Worm (Caenorhabditis elegans) whole organism, L1 larva: ENCODE data around the gene M04G7.2.

Experiments
- F16B12.6 ChIP-seq: fragments of 150-350 bp; optimal IDR thresholded peaks from 2 replicates; lab custom pipeline; 2014; ENCODE audit warnings: missing biosample characterization, missing genetic modification characterization
- Y116A8C.19 ChIP-seq: sonication (generic microtip); optimal IDR thresholded peaks from 2 replicates; lab custom pipeline; 2016; ENCODE audit warnings: missing compliant biosample characterization, missing genetic modification characterization, borderline replicate concordance
- aha-1 ChIP-seq: fragments of 150-350 bp; optimal IDR thresholded peaks from 2 replicates; lab custom pipeline; 2014; ENCODE audit warnings: missing biosample characterization, missing genetic modification characterization
- blmp-1 ChIP-seq: fragments of 150-350 bp; optimal IDR thresholded peaks from 2 replicates; lab custom pipeline; 2014; ENCODE audit warnings: missing biosample characterization, missing genetic modification characterization
- ceh-63 ChIP-seq: fragments of 200-800 bp; sonication (Bioruptor generic); optimal IDR thresholded peaks from 2 replicates; lab custom pipeline; 2018; ENCODE audit warnings: mild to moderate bottlenecking, missing genetic modification characterization, missing compliant biosample characterization
- ceh-82 ChIP-seq, 3 experiments: fragments of 150-350 bp in 1 of 3; sonication (generic microtip) in 2 of 3; optimal IDR thresholded peaks; 2 replicates each; lab custom pipeline; 2014 to 2017; ENCODE audit warnings: missing biosample characterization in 3 of 3, missing genetic modification characterization in 3 of 3
- efl-1 ChIP-seq, 4 experiments: fragments of 150-350 bp; optimal IDR thresholded peaks in 3 of 4; peaks in 1 of 4; 1 replicate in 1 of 4; 2 replicates in 3 of 4; lab custom pipeline; 2014; ENCODE audit warnings: missing biosample characterization in 2 of 4, missing genetic modification characterization in 2 of 4, missing genetic modification reagents in 2 of 4
- egl-13 ChIP-seq: sonication (generic microtip); optimal IDR thresholded peaks from 2 replicates; lab custom pipeline; 2016; ENCODE audit warnings: missing genotype, missing genetic modification reagents, missing genetic modification characterization, missing compliant biosample characterization
- elt-3 ChIP-seq, 6 experiments: fragments of 150-350 bp in 1 of 6; sonication (generic microtip); optimal IDR thresholded peaks; 2 replicates each; lab custom pipeline; 2017 to 2018; ENCODE audit warnings: missing biosample characterization in 6 of 6, missing genetic modification characterization in 6 of 6, inconsistent platforms in 1 of 6
- fkh-10 ChIP-seq: sonication (generic microtip); optimal IDR thresholded peaks from 2 replicates; lab custom pipeline; 2017; ENCODE audit warnings: missing biosample characterization, missing genetic modification reagents, missing genetic modification characterization
- fkh-4 ChIP-seq: sonication (generic microtip); optimal IDR thresholded peaks from 2 replicates; lab custom pipeline; 2016; ENCODE audit warnings: missing compliant biosample characterization, missing genetic modification characterization, borderline replicate concordance
- grh-1 ChIP-seq: fragments of 200-800 bp; sonication (Bioruptor generic); IDR thresholded peaks from 2 replicates; pipeline ENCODE4 v1.3.6; 2022; ENCODE audit warnings: missing genetic modification reagents, missing genetic modification characterization, missing compliant biosample characterization
- isw-1 ChIP-seq: fragments of 200-800 bp; sonication (Bioruptor generic); IDR thresholded peaks from 2 replicates; pipeline ENCODE4 v1.3.6; 2022; ENCODE audit warnings: missing genetic modification characterization, missing compliant biosample characterization
- jun-1 ChIP-seq: fragments of 150-350 bp; optimal IDR thresholded peaks from 2 replicates; lab custom pipeline; 2014; ENCODE audit warnings: missing biosample characterization, missing genetic modification reagents, missing genetic modification characterization
- lin-39 ChIP-seq: fragments of 150-350 bp; optimal IDR thresholded peaks from 2 replicates; lab custom pipeline; 2014; ENCODE audit warnings: missing biosample characterization, missing genetic modification reagents, missing genetic modification characterization
- lsy-2 ChIP-seq, 2 experiments: fragments of 150-350 bp; optimal IDR thresholded peaks; 2 replicates each; lab custom pipeline; 2014; ENCODE audit warnings: missing biosample characterization in 2 of 2, missing genetic modification characterization in 2 of 2
- mab-9 ChIP-seq: fragments of 200-800 bp; sonication (Bioruptor generic); IDR thresholded peaks from 2 replicates; pipeline ENCODE4 v1.3.6; 2022; ENCODE audit warnings: missing genetic modification reagents, missing genetic modification characterization, missing compliant biosample characterization
- mdl-1 ChIP-seq, 2 experiments: fragments of 150-350 bp; optimal IDR thresholded peaks; 2 replicates each; lab custom pipeline; 2014 to 2017; ENCODE audit warnings: missing biosample characterization in 2 of 2, missing genetic modification characterization in 2 of 2, inconsistent platforms in 1 of 2
- mep-1 ChIP-seq: fragments of 150-350 bp; optimal IDR thresholded peaks from 2 replicates; lab custom pipeline; 2014; ENCODE audit warnings: missing biosample characterization, missing genetic modification characterization
- nhr-12 ChIP-seq: sonication (generic microtip); optimal IDR thresholded peaks from 2 replicates; lab custom pipeline; 2017; ENCODE audit warnings: missing biosample characterization, missing genetic modification characterization
- nhr-20 ChIP-seq: sonication (generic microtip); optimal IDR thresholded peaks from 2 replicates; lab custom pipeline; 2016; ENCODE audit warnings: mild to moderate bottlenecking, missing genetic modification characterization, missing compliant biosample characterization
- nhr-28 ChIP-seq: fragments of 150-350 bp; optimal IDR thresholded peaks from 2 replicates; lab custom pipeline; 2014; ENCODE audit warnings: missing biosample characterization, missing genetic modification characterization
- nhr-47 ChIP-seq: sonication (generic microtip); optimal IDR thresholded peaks from 2 replicates; lab custom pipeline; 2016; ENCODE audit warnings: mild to moderate bottlenecking, missing genetic modification characterization, moderate library complexity, missing compliant biosample characterization
- nhr-76 ChIP-seq: sonication (generic microtip); optimal IDR thresholded peaks from 2 replicates; lab custom pipeline; 2017; ENCODE audit warnings: missing biosample characterization, missing genetic modification characterization
- nhr-90 ChIP-seq: sonication (generic microtip); optimal IDR thresholded peaks from 2 replicates; lab custom pipeline; 2016; ENCODE audit warnings: mild to moderate bottlenecking, missing genetic modification characterization, missing compliant biosample characterization; ENCODE audit not compliant: poor library complexity
- skn-1 ChIP-seq: fragments of 150-350 bp; optimal IDR thresholded peaks from 2 replicates; lab custom pipeline; 2014; ENCODE audit warnings: missing biosample characterization, missing genetic modification characterization
- snpc-4 ChIP-seq: fragments of 150-350 bp; optimal IDR thresholded peaks from 2 replicates; lab custom pipeline; 2014; ENCODE audit warnings: missing biosample characterization, missing genetic modification characterization
- sptf-1 ChIP-seq: fragments of 150-350 bp; optimal IDR thresholded peaks from 2 replicates; lab custom pipeline; 2014; ENCODE audit warnings: missing biosample characterization, missing genetic modification characterization
- swsn-7 ChIP-seq: sonication (generic microtip); optimal IDR thresholded peaks from 2 replicates; lab custom pipeline; 2016; ENCODE audit warnings: missing genetic modification characterization, missing compliant biosample characterization
- tbx-2 ChIP-seq: sonication (generic microtip); optimal IDR thresholded peaks from 2 replicates; lab custom pipeline; 2016; ENCODE audit warnings: missing genetic modification characterization, missing compliant biosample characterization
- unc-130 ChIP-seq: fragments of 150-350 bp; optimal IDR thresholded peaks from 2 replicates; lab custom pipeline; 2017; ENCODE audit warnings: missing biosample characterization, missing genetic modification characterization, inconsistent platforms
- unc-86 ChIP-seq: sonication (generic microtip); optimal IDR thresholded peaks from 2 replicates; lab custom pipeline; 2016; ENCODE audit warnings: missing genetic modification characterization, missing compliant biosample characterization
- unc-98 ChIP-seq: fragments of 200-800 bp; sonication (Bioruptor generic); IDR thresholded peaks from 2 replicates; pipeline ENCODE4 v1.3.6; 2022; ENCODE audit warnings: missing genetic modification characterization, missing compliant biosample characterization
- vab-15 ChIP-seq: sonication (generic microtip); optimal IDR thresholded peaks from 2 replicates; lab custom pipeline; 2017; ENCODE audit warnings: missing genotype, mild to moderate bottlenecking, missing genetic modification characterization, missing compliant biosample characterization
- xbp-1 ChIP-seq: sonication (generic microtip); optimal IDR thresholded peaks from 2 replicates; lab custom pipeline; 2016; ENCODE audit warnings: missing genetic modification characterization, missing compliant biosample characterization

The M04G7.2 gene

ce11 chrIV:484768-485167 is 23.9 kb upstream of the M04G7.2 start:
- no peak for TF ChIP-seq fkh-4 (tag; lab: Kevin White, UChicago)
- no peak for TF ChIP-seq unc-130 (tag; lab: Kevin White, UChicago)
- TF ChIP-seq nhr-76 (tag; lab: Kevin White, UChicago): no peak
- no peak for TF ChIP-seq ceh-82 (tag; optimal IDR thresholded peaks at IDR 0.05; lab: Kevin White, UChicago)
- TF ChIP-seq nhr-28 (tag; lab: Kevin White, UChicago): no peak
- TF ChIP-seq swsn-7 (tag; lab: Kevin White, UChicago): no peak
- TF ChIP-seq F16B12.6 (tag; lab: Kevin White, UChicago): no peak
- no peak for TF ChIP-seq unc-98 (GFP tag; lab: Robert Waterston, UW)
- no peak for TF ChIP-seq isw-1 (GFP tag; lab: Robert Waterston, UW)
- TF ChIP-seq jun-1 (tag; lab: Kevin White, UChicago): no peak
- TF ChIP-seq elt-3 (tag; optimal IDR thresholded peaks at IDR 0.05; lab: Kevin White, UChicago): no peak
- TF ChIP-seq fkh-10: no peak
- TF ChIP-seq mab-9 (GFP tag; lab: Robert Waterston, UW): no peak
- TF ChIP-seq ceh-63 (GFP tag; lab: Kevin White, UChicago): no peak
- TF ChIP-seq mdl-1 (tag; optimal IDR thresholded peaks at IDR 0.05; lab: Kevin White, UChicago): no peak

- TF ChIP-seq nhr-47 (no peak), lin-39 (tag; lab: Kevin White, UChicago) (no peak), mep-1 (no peak), elt-3 (tag; optimal IDR thresholded peaks at IDR 0.05; lab: Kevin White, UChicago) (no peak), unc-86 (tag; lab: Kevin White, UChicago) (no peak), xbp-1 (tag; lab: Kevin White, UChicago) (no peak), nhr-12 (tag; lab: Kevin White, UChicago) (no peak), tbx-2 (tag; lab: Kevin White, UChicago) (no peak), nhr-76 (tag; lab: Kevin White, UChicago) (no peak), skn-1 (no peak)
Observed at ce11 chrIV:484004-484403, 23.2 kb upstream of the M04G7.2 start.

- no peak for TF ChIP-seq egl-13
- TF ChIP-seq nhr-90 (tag; lab: Kevin White, UChicago): no peak
- no peak for TF ChIP-seq unc-86 (tag; lab: Kevin White, UChicago)
- TF ChIP-seq mep-1: no peak
- no peak for TF ChIP-seq nhr-20 (tag; lab: Kevin White, UChicago)
- TF ChIP-seq, all 84 proteins: peak for 0
Observed at ce11 chrIV:481067-481466, 20.2 kb upstream of the M04G7.2 start, which contains the start of gene npr-37. Gene npr-37 (minus strand): TSS chrIV:481167.

ce11 chrIV:468307-468706 is 7.5 kb upstream of the M04G7.2 start:
- no peak for TF ChIP-seq lsy-2 (tag; optimal IDR thresholded peaks at IDR 0.05; lab: Kevin White, UChicago)
- TF ChIP-seq sptf-1 (tag; lab: Kevin White, UChicago): no peak

ce11 chrIV:467291-467690 is 6.5 kb upstream of the M04G7.2 start:
- TF ChIP-seq efl-1 (optimal IDR thresholded peaks at IDR 0.05; lab: Kevin White, UChicago) (no peak), efl-1 (GFP tag; optimal IDR thresholded peaks at IDR 0.05 in 1 of 2; lab: Kevin White, UChicago) (peak in 1 of 2 experiments; percentile 9), snpc-4 (tag; lab: Kevin White, UChicago) (no peak), blmp-1 (no peak)

ce11 chrIV:466569-466968 is 5.7 kb upstream of the M04G7.2 start:
- no peak for TF ChIP-seq aha-1 (tag; lab: Kevin White, UChicago)
- TF ChIP-seq egl-13: peak; percentile 52
- TF ChIP-seq vab-15 (tag; lab: Kevin White, UChicago): no peak
- TF ChIP-seq unc-98 (GFP tag; lab: Robert Waterston, UW): no peak
- no peak for TF ChIP-seq grh-1 (GFP tag; lab: Robert Waterston, UW)
- TF ChIP-seq Y116A8C.19 (tag; lab: Kevin White, UChicago): no peak
- no peak for TF ChIP-seq unc-130 (tag; lab: Kevin White, UChicago)
- TF ChIP-seq, all 84 proteins: peak for 1
